Fruit fly (Drosophila melanogaster): ENCODE results near the gene Osi11.

dm6 chr3R:6298828-6299227 is 30.3 kb upstream of the Osi11 start, which contains the start of gene Osi14:
- TF ChIP-seq CTCF (optimal IDR thresholded peaks at IDR 0.05) (no peak), CG8478 (optimal IDR thresholded peaks at IDR 0.05) (no peak)

Data from S2 (cell line).